Fruit fly (Drosophila melanogaster): ENCODE results near the gene a6.
A peak's percentile ranks its signal among the peaks of the same experiment; 100 is the strongest.

Gene a6

dm6 chrX:1695529-1696410, at the start of gene a6 (continued):
- TF ChIP-seq schlank (tag; optimal IDR thresholded peaks at IDR 0.05) = no peak
- TF ChIP-seq fd3F (GFP tag; optimal IDR thresholded peaks at IDR 0.05) = no peak
- TF ChIP-seq slbo (GFP tag; IDR thresholded peaks at IDR 0.05) = no peak
- TF ChIP-seq CG34376 (GFP tag; optimal IDR thresholded peaks at IDR 0.05) = no peak
- no peak for TF ChIP-seq CG7839 (tag; optimal IDR thresholded peaks at IDR 0.05)
- no peak for TF ChIP-seq CG3838 (GFP tag; optimal IDR thresholded peaks at IDR 0.05)
- no peak for TF ChIP-seq ftz-f1 (GFP tag; optimal IDR thresholded peaks at IDR 0.05)
- TF ChIP-seq CoRest (tag; optimal IDR thresholded peaks at IDR 0.05) = no peak
- peak; percentile 71 for TF ChIP-seq MESR4 (GFP tag; optimal IDR thresholded peaks at IDR 0.05)
- no peak for TF ChIP-seq CG7928 (GFP tag; optimal IDR thresholded peaks at IDR 0.05)
- TF ChIP-seq CG14965 (GFP tag; optimal IDR thresholded peaks at IDR 0.05; ENCODE audit: borderline replicate concordance) = no peak
- TF ChIP-seq pita (GFP tag; optimal IDR thresholded peaks at IDR 0.05) = no peak
- TF ChIP-seq CG4707 (GFP tag; optimal IDR thresholded peaks at IDR 0.05) = no peak
- TF ChIP-seq otp (GFP tag; IDR thresholded peaks at IDR 0.05) = no peak
- no peak for TF ChIP-seq CG12744 (GFP tag; optimal IDR thresholded peaks at IDR 0.05)
- TF ChIP-seq CG8290 (GFP tag; optimal IDR thresholded peaks at IDR 0.05) = no peak
- no peak for TF ChIP-seq CG8290 (tag; optimal IDR thresholded peaks at IDR 0.05)
- TF ChIP-seq zfh1 (GFP tag; IDR thresholded peaks at IDR 0.05) = no peak
- peak; percentile 79 for TF ChIP-seq inv (GFP tag; IDR thresholded peaks at IDR 0.05; ENCODE audit: partially characterized antibody)
- peak; percentile 17 for TF ChIP-seq CG13775 (GFP tag; optimal IDR thresholded peaks at IDR 0.05)
- TF ChIP-seq CG11696 (GFP tag; IDR thresholded peaks at IDR 0.05) = no peak
- no peak for TF ChIP-seq CG33557 (GFP tag; optimal IDR thresholded peaks at IDR 0.05)
- no peak for TF ChIP-seq CG15073 (GFP tag; optimal IDR thresholded peaks at IDR 0.05)
- TF ChIP-seq CG3847 (GFP tag; IDR thresholded peaks at IDR 0.05) = no peak
- TF ChIP-seq Sin3A (optimal IDR thresholded peaks at IDR 0.05) = peak; percentile 41
- TF ChIP-seq ATbp (GFP tag; optimal IDR thresholded peaks at IDR 0.05) = no peak
- TF ChIP-seq CG1603 (tag; optimal IDR thresholded peaks at IDR 0.05) = no peak
- no peak for TF ChIP-seq CG8765 (GFP tag; IDR thresholded peaks at IDR 0.05)
- no peak for TF ChIP-seq CG12104 (GFP tag; optimal IDR thresholded peaks at IDR 0.05)
- TF ChIP-seq prd (optimal IDR thresholded peaks at IDR 0.05) = no peak
- TF ChIP-seq prd (GFP tag; IDR thresholded peaks at IDR 0.05) = no peak
- TF ChIP-seq CG12299 (tag; optimal IDR thresholded peaks at IDR 0.05) = no peak
- TF ChIP-seq CG2129 (GFP tag; IDR thresholded peaks at IDR 0.05; ENCODE audit: partially characterized antibody) = peak; percentile 54
- TF ChIP-seq gem (tag; optimal IDR thresholded peaks at IDR 0.05) = no peak
- TF ChIP-seq CG13624 (GFP tag; optimal IDR thresholded peaks at IDR 0.05) = no peak
- no peak for TF ChIP-seq so (GFP tag; IDR thresholded peaks at IDR 0.05)
- no peak for TF ChIP-seq fu2 (GFP tag; optimal IDR thresholded peaks at IDR 0.05)
- TF ChIP-seq Max (GFP tag; optimal IDR thresholded peaks at IDR 0.05) = no peak
- no peak for TF ChIP-seq tin (GFP tag; optimal IDR thresholded peaks at IDR 0.05)
- no peak for TF ChIP-seq Rfx (GFP tag; IDR thresholded peaks at IDR 0.05)
- no peak for TF ChIP-seq gro (GFP tag; optimal IDR thresholded peaks at IDR 0.05)
- no peak for TF ChIP-seq org-1 (GFP tag; optimal IDR thresholded peaks at IDR 0.05)
- TF ChIP-seq NC2α (GFP tag; optimal IDR thresholded peaks at IDR 0.05) = no peak
- no peak for TF ChIP-seq CG12236 (GFP tag; optimal IDR thresholded peaks at IDR 0.05)
- no peak for TF ChIP-seq luna (GFP tag; optimal IDR thresholded peaks at IDR 0.05)
- TF ChIP-seq en (GFP tag; optimal IDR thresholded peaks at IDR 0.05) = no peak
- TF ChIP-seq Awh (GFP tag; IDR thresholded peaks at IDR 0.05) = no peak
- TF ChIP-seq repo (GFP tag; optimal IDR thresholded peaks at IDR 0.05) = no peak
- TF ChIP-seq emc (GFP tag; optimal IDR thresholded peaks at IDR 0.05) = no peak
- TF ChIP-seq HLH54F (GFP tag; optimal IDR thresholded peaks at IDR 0.05) = no peak
- no peak for TF ChIP-seq CG4360 (GFP tag; IDR thresholded peaks at IDR 0.05)
- no peak for TF ChIP-seq Ets65A (GFP tag)
